Worm (Caenorhabditis elegans) whole organism, mixed stage, embryonic: ENCODE data around the gene cids-1.

Source experiments
- blmp-1 ChIP-seq: fragments of 150-350 bp; optimal IDR thresholded peaks from 2 replicates; lab custom pipeline; 2014; ENCODE audit warnings: missing biosample characterization, missing genetic modification characterization
- ces-1 ChIP-seq: fragments of 150-350 bp; optimal IDR thresholded peaks from 2 replicates; lab custom pipeline; 2014; ENCODE audit warnings: missing biosample characterization, missing genetic modification reagents, missing genetic modification characterization
- elt-1 ChIP-seq: sonication (generic microtip); optimal IDR thresholded peaks from 2 replicates; lab custom pipeline; 2017; ENCODE audit warnings: missing genetic modification characterization, mild to moderate bottlenecking, missing compliant biosample characterization, antibody characterized with exemption, moderate library complexity, borderline replicate concordance; ENCODE audit not compliant: insufficient read depth
- elt-3 ChIP-seq: fragments of 150-350 bp; optimal IDR thresholded peaks from 2 replicates; lab custom pipeline; 2014; ENCODE audit warnings: missing biosample characterization, missing genetic modification characterization
- lin-32 ChIP-seq: fragments of 200-800 bp; sonication (Bioruptor generic); optimal IDR thresholded peaks from 2 replicates; lab custom pipeline; 2018; ENCODE audit warnings: mild to moderate bottlenecking, missing genetic modification characterization, missing compliant biosample characterization
- nhr-28 ChIP-seq: fragments of 150-350 bp; optimal IDR thresholded peaks from 2 replicates; lab custom pipeline; 2014; ENCODE audit warnings: missing biosample characterization, missing genetic modification characterization
- sem-2 ChIP-seq: fragments of 200-800 bp; sonication (Bioruptor generic); optimal IDR thresholded peaks from 2 replicates; lab custom pipeline; 2018; ENCODE audit warnings: mild to moderate bottlenecking, missing genetic modification characterization, missing compliant biosample characterization
- sptf-1 ChIP-seq: sonication (generic microtip); optimal IDR thresholded peaks from 2 replicates; lab custom pipeline; 2017; ENCODE audit warnings: mild to moderate bottlenecking, missing genetic modification characterization, moderate library complexity, missing compliant biosample characterization
- unc-120 ChIP-seq: sonication (generic microtip); optimal IDR thresholded peaks from 2 replicates; lab custom pipeline; 2017; ENCODE audit warnings: missing genetic modification characterization, missing compliant biosample characterization; ENCODE audit not compliant: poor library complexity, severe bottlenecking
- unc-39 ChIP-seq: fragments of 150-350 bp; optimal IDR thresholded peaks from 2 replicates; lab custom pipeline; 2014; ENCODE audit warnings: missing biosample characterization, missing genetic modification characterization
- unc-62 ChIP-seq: fragments of 150-350 bp; optimal IDR thresholded peaks from 2 replicates; lab custom pipeline; 2014; ENCODE audit warnings: missing biosample characterization, missing genetic modification reagents, missing genetic modification characterization
- ztf-11 ChIP-seq: fragments of 150-350 bp; optimal IDR thresholded peaks from 2 replicates; lab custom pipeline; 2014; ENCODE audit warnings: missing biosample characterization, missing genetic modification characterization

DNA sequence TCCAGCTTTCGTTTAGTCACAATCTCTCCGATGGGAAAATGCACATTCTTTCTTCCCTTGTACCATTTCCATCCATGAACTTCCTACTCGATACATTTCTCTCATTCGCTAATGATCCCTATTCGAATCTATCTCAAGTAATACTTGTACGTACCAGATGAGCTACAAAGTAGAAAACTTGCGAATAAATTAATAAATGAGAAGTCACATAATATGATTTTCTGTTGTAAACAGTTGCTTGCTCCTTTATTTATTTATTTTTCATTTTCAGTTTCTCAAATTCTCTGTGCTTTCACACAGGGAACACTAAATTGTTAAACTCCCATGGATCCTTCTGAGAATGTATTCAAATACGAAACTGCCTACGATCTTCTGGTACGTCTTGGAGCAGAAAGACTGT is 18.1 kb upstream of the cids-1 start, which contains the start of gene rfs-1:
- TF ChIP-seq elt-1 (tag; lab: Kevin White, UChicago) = no peak
- no peak for TF ChIP-seq unc-62 (GFP tag; lab: Kevin White, UChicago)
- no peak for TF ChIP-seq unc-120
- TF ChIP-seq ces-1 (GFP tag; lab: Kevin White, UChicago) = no peak
- no peak for TF ChIP-seq elt-3 (tag; lab: Kevin White, UChicago)
- TF ChIP-seq lin-32 (GFP tag; lab: Kevin White, UChicago) = no peak
- TF ChIP-seq unc-39 (tag; lab: Kevin White, UChicago) = no peak
- TF ChIP-seq sem-2 (GFP tag; lab: Kevin White, UChicago) = no peak
- no peak for TF ChIP-seq blmp-1 (tag; lab: Kevin White, UChicago)
- no peak for TF ChIP-seq nhr-28 (tag; lab: Kevin White, UChicago)
- TF ChIP-seq ztf-11 = no peak
- no peak for TF ChIP-seq sptf-1 (tag; lab: Kevin White, UChicago)
